Worm (Caenorhabditis elegans) whole organism, L1 larva: ENCODE data around the gene elt-6.

Experiments used
- C16A3.4 ChIP-seq: fragments of 150-350 bp; optimal IDR thresholded peaks from 2 replicates; lab custom pipeline; 2014; ENCODE audit warnings: missing biosample characterization, missing genetic modification characterization
- F16B12.6 ChIP-seq: fragments of 150-350 bp; optimal IDR thresholded peaks from 2 replicates; lab custom pipeline; 2014; ENCODE audit warnings: missing biosample characterization, missing genetic modification characterization
- Y116A8C.19 ChIP-seq: sonication (generic microtip); optimal IDR thresholded peaks from 2 replicates; lab custom pipeline; 2016; ENCODE audit warnings: missing compliant biosample characterization, missing genetic modification characterization, borderline replicate concordance
- aly-2 ChIP-seq: fragments of 150-350 bp; optimal IDR thresholded peaks from 2 replicates; lab custom pipeline; 2014; ENCODE audit warnings: missing biosample characterization, missing genetic modification characterization
- blmp-1 ChIP-seq: fragments of 150-350 bp; optimal IDR thresholded peaks from 2 replicates; lab custom pipeline; 2014; ENCODE audit warnings: missing biosample characterization, missing genetic modification characterization
- ceh-63 ChIP-seq: fragments of 200-800 bp; sonication (Bioruptor generic); optimal IDR thresholded peaks from 2 replicates; lab custom pipeline; 2018; ENCODE audit warnings: mild to moderate bottlenecking, missing genetic modification characterization, missing compliant biosample characterization
- ceh-90 ChIP-seq: sonication (generic microtip); optimal IDR thresholded peaks from 2 replicates; lab custom pipeline; 2016; ENCODE audit warnings: missing genetic modification characterization, missing compliant biosample characterization
- dpl-1 ChIP-seq, 3 experiments: fragments of 150-350 bp in 2 of 3; sonication (generic microtip) in 1 of 3; optimal IDR thresholded peaks; 2 replicates each; lab custom pipeline; 2014 to 2017; ENCODE audit warnings: missing biosample characterization in 3 of 3, missing genetic modification characterization in 3 of 3, missing genetic modification reagents in 3 of 3
- dsc-1 ChIP-seq: sonication (generic microtip); optimal IDR thresholded peaks from 2 replicates; lab custom pipeline; 2016; ENCODE audit warnings: mild to moderate bottlenecking, missing genetic modification characterization, missing compliant biosample characterization
- efl-1 ChIP-seq, 4 experiments: fragments of 150-350 bp; optimal IDR thresholded peaks in 3 of 4; peaks in 1 of 4; 1 replicate in 1 of 4; 2 replicates in 3 of 4; lab custom pipeline; 2014; ENCODE audit warnings: missing biosample characterization in 2 of 4, missing genetic modification characterization in 2 of 4, missing genetic modification reagents in 2 of 4
- egl-13 ChIP-seq: sonication (generic microtip); optimal IDR thresholded peaks from 2 replicates; lab custom pipeline; 2016; ENCODE audit warnings: missing genotype, missing genetic modification reagents, missing genetic modification characterization, missing compliant biosample characterization
- egl-27 ChIP-seq, 2 experiments: fragments of 150-350 bp in 1 of 2; sonication (generic microtip); optimal IDR thresholded peaks; 3 replicates each; lab custom pipeline; 2017 to 2018; ENCODE audit warnings: missing biosample characterization in 2 of 2, missing genetic modification characterization in 2 of 2, missing genetic modification reagents in 2 of 2
- fkh-4 ChIP-seq: sonication (generic microtip); optimal IDR thresholded peaks from 2 replicates; lab custom pipeline; 2016; ENCODE audit warnings: missing compliant biosample characterization, missing genetic modification characterization, borderline replicate concordance
- fkh-8 ChIP-seq: sonication (generic microtip); optimal IDR thresholded peaks from 2 replicates; lab custom pipeline; 2016; ENCODE audit warnings: mild to moderate bottlenecking, missing genetic modification characterization, missing compliant biosample characterization
- grh-1 ChIP-seq: fragments of 200-800 bp; sonication (Bioruptor generic); IDR thresholded peaks from 2 replicates; pipeline ENCODE4 v1.3.6; 2022; ENCODE audit warnings: missing genetic modification reagents, missing genetic modification characterization, missing compliant biosample characterization
- hlh-4 ChIP-seq: sonication (generic microtip); optimal IDR thresholded peaks from 2 replicates; lab custom pipeline; 2016; ENCODE audit warnings: mild to moderate bottlenecking, missing genetic modification characterization, missing compliant biosample characterization
- hpl-2 ChIP-seq: fragments of 150-350 bp; optimal IDR thresholded peaks from 2 replicates; lab custom pipeline; 2014; ENCODE audit warnings: missing biosample characterization, missing genetic modification reagents, missing genetic modification characterization
- lin-13 ChIP-seq: fragments of 150-350 bp; optimal IDR thresholded peaks from 2 replicates; lab custom pipeline; 2014; ENCODE audit warnings: missing biosample characterization, missing genetic modification reagents, missing genetic modification characterization
- lin-14 ChIP-seq: fragments of 200-800 bp; sonication (Bioruptor generic); optimal IDR thresholded peaks from 2 replicates; lab custom pipeline; 2018; ENCODE audit warnings: mild to moderate bottlenecking, missing genetic modification characterization, moderate library complexity, missing compliant biosample characterization
- lin-15B ChIP-seq: fragments of 150-350 bp; sonication (generic microtip); optimal IDR thresholded peaks from 3 replicates; lab custom pipeline; 2014; ENCODE audit warnings: missing biosample characterization, missing genetic modification characterization
- lin-39 ChIP-seq: fragments of 150-350 bp; optimal IDR thresholded peaks from 2 replicates; lab custom pipeline; 2014; ENCODE audit warnings: missing biosample characterization, missing genetic modification reagents, missing genetic modification characterization
- lir-3 ChIP-seq: sonication (generic microtip); optimal IDR thresholded peaks from 2 replicates; lab custom pipeline; 2016; ENCODE audit warnings: mild to moderate bottlenecking, missing genetic modification characterization, moderate library complexity, missing compliant biosample characterization; ENCODE audit not compliant: poor library complexity
- lsy-2 ChIP-seq, 2 experiments: fragments of 150-350 bp; optimal IDR thresholded peaks; 2 replicates each; lab custom pipeline; 2014; ENCODE audit warnings: missing biosample characterization in 2 of 2, missing genetic modification characterization in 2 of 2
- mab-9 ChIP-seq: fragments of 200-800 bp; sonication (Bioruptor generic); IDR thresholded peaks from 2 replicates; pipeline ENCODE4 v1.3.6; 2022; ENCODE audit warnings: missing genetic modification reagents, missing genetic modification characterization, missing compliant biosample characterization
- mef-2 ChIP-seq: fragments of 150-350 bp; optimal IDR thresholded peaks from 2 replicates; lab custom pipeline; 2014; ENCODE audit warnings: missing biosample characterization, missing genetic modification characterization
- nhr-11 ChIP-seq: fragments of 150-350 bp; optimal IDR thresholded peaks from 2 replicates; lab custom pipeline; 2014; ENCODE audit warnings: missing biosample characterization, missing genetic modification characterization
- nhr-12 ChIP-seq: sonication (generic microtip); optimal IDR thresholded peaks from 2 replicates; lab custom pipeline; 2017; ENCODE audit warnings: missing biosample characterization, missing genetic modification characterization
- nhr-28 ChIP-seq: fragments of 150-350 bp; optimal IDR thresholded peaks from 2 replicates; lab custom pipeline; 2014; ENCODE audit warnings: missing biosample characterization, missing genetic modification characterization
- nhr-47 ChIP-seq: sonication (generic microtip); optimal IDR thresholded peaks from 2 replicates; lab custom pipeline; 2016; ENCODE audit warnings: mild to moderate bottlenecking, missing genetic modification characterization, moderate library complexity, missing compliant biosample characterization
- nhr-76 ChIP-seq: sonication (generic microtip); optimal IDR thresholded peaks from 2 replicates; lab custom pipeline; 2017; ENCODE audit warnings: missing biosample characterization, missing genetic modification characterization
- nhr-77 ChIP-seq: fragments of 150-350 bp; optimal IDR thresholded peaks from 2 replicates; lab custom pipeline; 2014; ENCODE audit warnings: missing biosample characterization, missing genetic modification characterization
- nhr-84 ChIP-seq: sonication (generic microtip); optimal IDR thresholded peaks from 2 replicates; lab custom pipeline; 2017; ENCODE audit warnings: missing biosample characterization, missing genetic modification characterization
- nhr-85 ChIP-seq: sonication (generic microtip); peaks from one replicate; lab custom pipeline; 2016; ENCODE audit warnings: missing genetic modification characterization, inconsistent platforms, missing compliant biosample characterization
- rnt-1 ChIP-seq: sonication (generic microtip); optimal IDR thresholded peaks from 2 replicates; lab custom pipeline; 2016; ENCODE audit warnings: mild to moderate bottlenecking, missing genetic modification characterization, moderate library complexity, missing compliant biosample characterization
- sup-37 ChIP-seq: fragments of 200-800 bp; sonication (Bioruptor generic); optimal IDR thresholded peaks from 2 replicates; lab custom pipeline; 2018; ENCODE audit warnings: mild to moderate bottlenecking, missing genetic modification characterization, missing compliant biosample characterization
- swsn-7 ChIP-seq: sonication (generic microtip); optimal IDR thresholded peaks from 2 replicates; lab custom pipeline; 2016; ENCODE audit warnings: missing genetic modification characterization, missing compliant biosample characterization
- tlp-1 ChIP-seq: fragments of 150-350 bp; optimal IDR thresholded peaks from 2 replicates; lab custom pipeline; 2014; ENCODE audit warnings: missing biosample characterization, missing genetic modification characterization
- unc-30 ChIP-seq: sonication (generic microtip); optimal IDR thresholded peaks from 2 replicates; lab custom pipeline; 2017; ENCODE audit warnings: missing biosample characterization, missing genetic modification characterization
- unc-62 ChIP-seq: fragments of 150-350 bp; optimal IDR thresholded peaks from 2 replicates; lab custom pipeline; 2014; ENCODE audit warnings: missing biosample characterization, missing genetic modification reagents, missing genetic modification characterization
- unc-86 ChIP-seq: sonication (generic microtip); optimal IDR thresholded peaks from 2 replicates; lab custom pipeline; 2016; ENCODE audit warnings: missing genetic modification characterization, missing compliant biosample characterization
- unc-98 ChIP-seq: fragments of 200-800 bp; sonication (Bioruptor generic); IDR thresholded peaks from 2 replicates; pipeline ENCODE4 v1.3.6; 2022; ENCODE audit warnings: missing genetic modification characterization, missing compliant biosample characterization
- vab-15 ChIP-seq: sonication (generic microtip); optimal IDR thresholded peaks from 2 replicates; lab custom pipeline; 2017; ENCODE audit warnings: missing genotype, mild to moderate bottlenecking, missing genetic modification characterization, missing compliant biosample characterization
- xbp-1 ChIP-seq: sonication (generic microtip); optimal IDR thresholded peaks from 2 replicates; lab custom pipeline; 2016; ENCODE audit warnings: missing genetic modification characterization, missing compliant biosample characterization
- zip-4 ChIP-seq: fragments of 200-800 bp; sonication (Bioruptor generic); optimal IDR thresholded peaks from 2 replicates; lab custom pipeline; 2018; ENCODE audit warnings: mild to moderate bottlenecking, missing genetic modification characterization, moderate library complexity, missing compliant biosample characterization
- ztf-11 ChIP-seq, 2 experiments: sonication (generic microtip); optimal IDR thresholded peaks; 2 replicates each; lab custom pipeline; 2016 to 2017; ENCODE audit warnings: missing genetic modification characterization in 2 of 2, missing biosample characterization in 1 of 2, missing compliant biosample characterization in 1 of 2
- ztf-4 ChIP-seq: fragments of 150-350 bp; optimal IDR thresholded peaks from 2 replicates; lab custom pipeline; 2014; ENCODE audit warnings: missing biosample characterization, missing genetic modification characterization

The elt-6 gene

DNA sequence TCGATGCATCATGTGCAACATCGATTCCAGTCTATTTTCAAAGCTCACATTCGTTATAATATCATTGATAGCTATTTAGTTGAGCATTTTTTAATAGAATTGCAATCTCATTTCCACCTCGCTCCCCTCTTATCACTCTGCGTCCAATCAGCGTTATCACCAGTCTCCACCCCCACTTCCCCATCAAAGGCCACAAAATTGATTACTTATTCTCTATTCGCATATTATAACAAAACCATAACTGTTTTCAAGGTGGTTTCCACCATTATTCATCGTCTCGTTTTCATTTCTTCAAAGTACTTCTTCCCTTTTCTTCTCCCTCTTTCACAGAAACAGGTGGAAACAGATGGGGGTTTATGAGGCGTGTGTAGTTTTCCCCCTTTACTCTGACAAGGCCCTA, 25.1 kb upstream of the elt-6 start:
- TF ChIP-seq blmp-1 (tag; lab: Kevin White, UChicago), result peak; percentile 15
- no peak for TF ChIP-seq swsn-7 (tag; lab: Kevin White, UChicago)
- no peak for TF ChIP-seq efl-1 (optimal IDR thresholded peaks at IDR 0.05; lab: Kevin White, UChicago)
- peak in 1 of 2 experiments; percentile 35 for TF ChIP-seq efl-1 (GFP tag; optimal IDR thresholded peaks at IDR 0.05 in 1 of 2; lab: Kevin White, UChicago)

DNA sequence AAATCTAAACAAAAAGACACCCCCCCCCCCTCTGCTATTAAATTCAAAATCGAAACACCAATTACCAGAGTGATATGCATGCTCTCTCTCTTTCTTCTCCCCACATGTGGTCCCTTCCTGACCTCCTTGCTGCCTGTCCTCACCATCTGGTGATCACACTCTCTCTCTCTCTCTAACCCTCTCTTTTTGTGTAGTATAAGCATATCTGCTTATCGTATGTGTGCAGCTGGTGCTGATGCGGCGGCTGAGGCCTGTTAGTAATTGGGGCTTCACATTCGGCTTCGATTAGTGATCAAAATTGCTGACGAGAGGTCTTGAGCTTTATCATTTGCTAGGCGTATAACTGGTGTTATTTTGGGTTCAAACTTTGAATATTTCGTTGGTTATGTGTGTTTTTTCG, 22.8 kb upstream of the elt-6 start:
- TF ChIP-seq sup-37 (GFP tag; lab: Kevin White, UChicago) (no peak), nhr-76 (tag; lab: Kevin White, UChicago) (no peak), rnt-1 (tag; lab: Kevin White, UChicago) (peak; percentile 6), ztf-11 (tag; optimal IDR thresholded peaks at IDR 0.05; lab: Kevin White, UChicago) (peak in 1 of 2 experiments; percentile 31), hlh-4 (tag; lab: Kevin White, UChicago) (no peak), fkh-4 (peak; percentile 83), dsc-1 (tag; lab: Kevin White, UChicago) (peak; percentile 97)

DNA sequence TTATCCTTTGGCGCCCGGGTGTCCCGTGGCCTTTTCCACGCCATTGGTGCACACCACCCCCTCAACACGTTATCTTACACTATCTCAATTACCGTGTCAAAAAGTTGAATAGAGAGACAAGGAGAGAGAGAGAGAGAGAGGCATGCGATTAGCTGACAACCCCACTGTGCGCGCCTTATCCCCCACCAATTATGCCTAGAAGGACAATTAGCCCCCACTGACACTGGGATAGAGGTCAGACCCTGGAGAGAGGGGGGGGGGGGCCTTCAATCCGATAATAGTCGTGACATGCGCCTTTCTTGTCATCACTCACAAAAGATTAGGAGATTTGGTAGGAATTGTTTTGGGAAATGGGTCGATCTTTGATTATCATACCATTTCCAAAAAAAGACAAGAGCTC, 21.6 kb upstream of the elt-6 start:
- 0 out of 2 replicates have a peak, but pooled peaks have one; percentile 8 for TF ChIP-seq mab-9 (GFP tag; lab: Robert Waterston, UW)
- TF ChIP-seq nhr-77, result no peak
- peak; percentile 69 for TF ChIP-seq nhr-85
- TF ChIP-seq nhr-12 (tag; lab: Kevin White, UChicago), result no peak
- peak; percentile 8 for TF ChIP-seq lin-14 (GFP tag; lab: Kevin White, UChicago)

DNA sequence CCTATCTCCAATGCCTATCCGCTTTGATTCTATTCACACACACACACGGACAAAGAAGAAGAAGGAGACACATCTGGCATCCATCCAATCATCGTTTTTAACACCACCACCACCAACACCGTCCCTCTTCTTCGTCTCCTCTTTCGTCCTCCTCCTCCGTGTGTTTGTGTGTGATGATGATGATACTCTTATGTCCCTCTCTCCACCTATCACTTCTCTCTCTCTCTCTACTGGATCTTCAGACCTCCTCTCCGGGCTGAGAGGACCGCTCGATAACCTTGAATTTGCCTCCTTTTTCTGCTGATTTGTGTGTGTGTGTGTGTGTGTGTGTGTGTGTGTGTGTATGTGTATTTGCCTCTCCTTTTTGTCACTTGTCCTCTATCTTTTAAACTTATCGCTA, 16.8 kb upstream of the elt-6 start:
- TF ChIP-seq nhr-77 (no peak), hpl-2 (GFP tag; lab: Kevin White, UChicago) (no peak), xbp-1 (tag; lab: Kevin White, UChicago) (no peak), nhr-11 (no peak), blmp-1 (tag; lab: Kevin White, UChicago) (peak; percentile 1), nhr-85 (peak; percentile 84), ztf-11 (tag; optimal IDR thresholded peaks at IDR 0.05; lab: Kevin White, UChicago) (no peak), unc-86 (tag; lab: Kevin White, UChicago) (no peak), hlh-4 (tag; lab: Kevin White, UChicago) (no peak), lin-15B (tag; lab: Kevin White, UChicago) (no peak), dpl-1 (GFP tag; optimal IDR thresholded peaks at IDR 0.05; lab: Kevin White, UChicago) (no peak), unc-98 (GFP tag; lab: Robert Waterston, UW) (no peak), vab-15 (tag; lab: Kevin White, UChicago) (no peak), lsy-2 (tag; optimal IDR thresholded peaks at IDR 0.05; lab: Kevin White, UChicago) (peak in 1 of 2 experiments; percentile 27), dsc-1 (tag; lab: Kevin White, UChicago) (peak; percentile 75), lin-39 (tag; lab: Kevin White, UChicago) (no peak), lir-3 (tag; lab: Kevin White, UChicago) (no peak), ceh-90 (tag; lab: Kevin White, UChicago) (no peak), rnt-1 (tag; lab: Kevin White, UChicago) (peak; percentile 17), lin-13 (GFP tag; lab: Kevin White, UChicago) (no peak), aly-2 (tag; lab: Kevin White, UChicago) (no peak), unc-30 (no peak), unc-62 (GFP tag; lab: Kevin White, UChicago) (no peak), fkh-8 (no peak), egl-13 (tag; lab: Kevin White, UChicago) (no peak), F16B12.6 (tag; lab: Kevin White, UChicago) (no peak), nhr-47 (tag; lab: Kevin White, UChicago) (no peak), sup-37 (GFP tag; lab: Kevin White, UChicago) (no peak), Y116A8C.19 (tag; lab: Kevin White, UChicago) (no peak), grh-1 (GFP tag; lab: Robert Waterston, UW) (no peak), nhr-28 (tag; lab: Kevin White, UChicago) (no peak), egl-27 (tag; optimal IDR thresholded peaks at IDR 0.05; lab: Kevin White, UChicago) (no peak), nhr-84 (tag; lab: Kevin White, UChicago) (no peak), tlp-1 (tag; lab: Kevin White, UChicago) (no peak), ceh-63 (GFP tag; lab: Kevin White, UChicago) (no peak), zip-4 (no peak), ztf-4 (tag; lab: Kevin White, UChicago) (no peak), mab-9 (GFP tag; lab: Robert Waterston, UW) (no peak), nhr-12 (tag; lab: Kevin White, UChicago) (no peak), mef-2 (tag; lab: Kevin White, UChicago) (no peak), C16A3.4 (no peak)
